Fruit fly (Drosophila melanogaster): ENCODE results near the gene Mhc.

DNA sequence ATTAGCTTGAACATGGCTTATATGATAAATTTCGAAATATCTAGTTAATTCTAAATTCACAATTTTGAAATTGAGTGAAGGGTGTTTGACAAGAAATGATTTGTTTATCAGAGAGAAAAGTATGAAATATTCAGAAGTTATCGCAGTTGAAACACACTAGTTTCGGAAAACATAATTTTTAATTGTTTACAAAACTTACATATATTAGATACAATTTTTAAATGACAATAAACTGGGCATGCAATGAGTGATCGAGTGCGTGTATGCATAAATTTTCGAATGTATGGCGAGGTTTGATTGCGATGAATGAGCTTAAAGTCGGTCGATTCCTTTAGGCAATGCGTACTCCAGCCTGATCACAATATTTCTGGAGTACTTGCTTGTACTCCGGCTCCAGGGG, 54.6 kb downstream of the Mhc start, which contains the start of gene CG13280:
- no peak for TF ChIP-seq Myc (optimal IDR thresholded peaks at IDR 0.05)
- no peak for TF ChIP-seq psq (optimal IDR thresholded peaks at IDR 0.05)
- TF ChIP-seq insv (optimal IDR thresholded peaks at IDR 0.05) = no peak

All from Kc167 (cell line).